Worm (Caenorhabditis elegans) whole organism, L2 larva: ENCODE results near the gene lin-5.

ENCODE experiments used
- lin-13 ChIP-seq: fragments of 150-350 bp; optimal IDR thresholded peaks from 2 replicates; lab custom pipeline; 2014; ENCODE audit warnings: missing biosample characterization, missing genetic modification reagents, missing genetic modification characterization
- lsy-2 ChIP-seq, 2 experiments: fragments of 150-350 bp in 1 of 2; sonication (generic microtip) in 1 of 2; optimal IDR thresholded peaks; 2 replicates each; lab custom pipeline; 2014 to 2017; ENCODE audit warnings: missing biosample characterization in 2 of 2, missing genetic modification characterization in 2 of 2
- mdl-1 ChIP-seq, 2 experiments: fragments of 150-350 bp in 1 of 2; sonication (generic microtip) in 1 of 2; optimal IDR thresholded peaks; 2 replicates each; lab custom pipeline; 2017; ENCODE audit warnings: missing biosample characterization in 2 of 2, missing genetic modification characterization in 2 of 2
- nhr-11 ChIP-seq: fragments of 150-350 bp; optimal IDR thresholded peaks from 2 replicates; lab custom pipeline; 2014; ENCODE audit warnings: missing biosample characterization, missing genetic modification characterization
- nhr-12 ChIP-seq: fragments of 150-350 bp; optimal IDR thresholded peaks from 2 replicates; lab custom pipeline; 2014; ENCODE audit warnings: missing biosample characterization, missing genetic modification characterization
- nhr-21 ChIP-seq: fragments of 150-350 bp; optimal IDR thresholded peaks from 2 replicates; lab custom pipeline; 2014; ENCODE audit warnings: missing biosample characterization, missing genetic modification characterization
- nhr-237 ChIP-seq: fragments of 150-350 bp; optimal IDR thresholded peaks from 2 replicates; lab custom pipeline; 2014; ENCODE audit warnings: missing biosample characterization, missing genetic modification characterization
- nhr-6 ChIP-seq: fragments of 150-350 bp; optimal IDR thresholded peaks from 2 replicates; lab custom pipeline; 2014; ENCODE audit warnings: missing biosample characterization, missing genetic modification characterization
- unc-39 ChIP-seq: fragments of 150-350 bp; optimal IDR thresholded peaks from 2 replicates; lab custom pipeline; 2014; ENCODE audit warnings: missing biosample characterization, missing genetic modification characterization
- unc-62 ChIP-seq: fragments of 150-350 bp; optimal IDR thresholded peaks from 2 replicates; lab custom pipeline; 2014; ENCODE audit warnings: missing biosample characterization, missing genetic modification reagents, missing genetic modification characterization
- ztf-1 ChIP-seq: fragments of 200-800 bp; sonication (Bioruptor generic); conservative IDR thresholded peaks from 2 replicates; pipeline ENCODE4 v1.3.6; 2022; ENCODE audit warnings: missing genetic modification characterization, missing compliant biosample characterization
- ztf-11 ChIP-seq: sonication (generic microtip); optimal IDR thresholded peaks from 2 replicates; lab custom pipeline; 2017; ENCODE audit warnings: missing biosample characterization, missing genetic modification characterization

ce11 chrII:7892761-7893272, 32.4 kb downstream of the lin-5 start, which contains the start of gene ptc-1:
- TF ChIP-seq nhr-11 (tag; lab: Kevin White, UChicago) (no peak), mdl-1 (tag; optimal IDR thresholded peaks at IDR 0.05; lab: Kevin White, UChicago) (no peak), ztf-1 (GFP tag; lab: Robert Waterston, UW) (no peak), lsy-2 (tag; optimal IDR thresholded peaks at IDR 0.05; lab: Kevin White, UChicago) (no peak), nhr-6 (tag; lab: Kevin White, UChicago) (no peak), lin-13 (GFP tag; lab: Kevin White, UChicago) (no peak), nhr-237 (no peak), ztf-11 (tag; lab: Kevin White, UChicago) (no peak), unc-39 (tag; lab: Kevin White, UChicago) (no peak), nhr-12 (no peak), unc-62 (no peak), nhr-21 (tag; lab: Kevin White, UChicago) (no peak)
